Worm (Caenorhabditis elegans): ENCODE measurements around the gene C17C3.3.

DNA sequence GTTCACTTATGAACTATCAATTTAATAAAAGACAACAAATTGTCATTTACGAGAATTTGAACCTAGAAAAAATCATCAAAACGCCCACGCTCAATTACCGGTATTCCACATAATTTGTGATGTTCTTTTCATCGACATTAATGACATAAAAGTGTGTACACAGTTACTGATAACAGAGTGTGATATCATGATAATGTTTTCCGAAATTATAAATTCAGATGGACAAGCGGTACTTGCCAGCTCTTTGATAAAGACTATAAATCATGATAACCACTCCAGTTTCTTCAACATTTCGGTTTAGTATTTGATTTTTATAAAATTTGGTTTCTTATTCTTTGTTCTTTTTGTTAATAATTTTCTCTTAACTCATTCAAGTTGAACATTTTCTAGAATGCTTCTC is 24.3 kb downstream of the C17C3.3 start, which contains the start of gene lys-8:
- no peak for TF ChIP-seq ztf-11 (tag; optimal IDR thresholded peaks at IDR 0.05)
- no peak for TF ChIP-seq unc-39 (tag; optimal IDR thresholded peaks at IDR 0.05)
- no peak for TF ChIP-seq lin-13 (tag; optimal IDR thresholded peaks at IDR 0.05)
- no peak for TF ChIP-seq unc-120 (tag; optimal IDR thresholded peaks at IDR 0.05; ENCODE audit: poor library complexity, severe bottlenecking)
- TF ChIP-seq M03D4.4 (tag; optimal IDR thresholded peaks at IDR 0.05), result no peak
- no peak for TF ChIP-seq elt-1 (tag; optimal IDR thresholded peaks at IDR 0.05; ENCODE audit: borderline replicate concordance, insufficient read depth)
- no peak for TF ChIP-seq nhr-76 (tag; optimal IDR thresholded peaks at IDR 0.05)
- TF ChIP-seq nhr-237 (tag; optimal IDR thresholded peaks at IDR 0.05), result no peak
- no peak for TF ChIP-seq unc-62 (GFP tag; optimal IDR thresholded peaks at IDR 0.05)
- TF ChIP-seq sptf-1 (tag; optimal IDR thresholded peaks at IDR 0.05), result no peak
